Worm (Caenorhabditis elegans): ENCODE measurements around the gene bath-15.

bath-15 gene

ce11 chrIII:7788410-7788809, 12.6 kb upstream of the bath-15 start:
- TF ChIP-seq tbp1 (GFP tag; optimal IDR thresholded peaks at IDR 0.05) (no peak), snpc-3.4 (tag; optimal IDR thresholded peaks at IDR 0.05) (no peak), ets-4 (GFP tag; optimal IDR thresholded peaks at IDR 0.05) (no peak), sea-2 (GFP tag; IDR thresholded peaks at IDR 0.05) (no peak), ama-1 (optimal IDR thresholded peaks at IDR 0.05) (no peak), ama-1 (GFP tag; optimal IDR thresholded peaks at IDR 0.05) (no peak), lin-40 (tag; optimal IDR thresholded peaks at IDR 0.05) (no peak), nfya-1 (tag; optimal IDR thresholded peaks at IDR 0.05; ENCODE audit: borderline replicate concordance, insufficient read depth) (no peak), die-1 (tag; optimal IDR thresholded peaks at IDR 0.05) (no peak), akir-1 (GFP tag; optimal IDR thresholded peaks at IDR 0.05) (no peak), madf-10 (tag; optimal IDR thresholded peaks at IDR 0.05) (no peak), unc-130 (GFP tag; optimal IDR thresholded peaks at IDR 0.05) (no peak), cebp-1 (GFP tag; IDR thresholded peaks at IDR 0.05) (no peak), cebp-1 (tag; optimal IDR thresholded peaks at IDR 0.05) (no peak), nfya-2 (GFP tag; IDR thresholded peaks at IDR 0.05) (no peak), snpc-1.1 (tag; optimal IDR thresholded peaks at IDR 0.05; ENCODE audit: insufficient read depth) (no peak), gei-17 (GFP tag; optimal IDR thresholded peaks at IDR 0.05) (no peak), madf-3 (GFP tag; IDR thresholded peaks at IDR 0.05) (no peak), sdz-38 (tag; optimal IDR thresholded peaks at IDR 0.05) (no peak), egl-18 (GFP tag; IDR thresholded peaks at IDR 0.05) (no peak), athp-1 (tag; optimal IDR thresholded peaks at IDR 0.05) (no peak)

DNA sequence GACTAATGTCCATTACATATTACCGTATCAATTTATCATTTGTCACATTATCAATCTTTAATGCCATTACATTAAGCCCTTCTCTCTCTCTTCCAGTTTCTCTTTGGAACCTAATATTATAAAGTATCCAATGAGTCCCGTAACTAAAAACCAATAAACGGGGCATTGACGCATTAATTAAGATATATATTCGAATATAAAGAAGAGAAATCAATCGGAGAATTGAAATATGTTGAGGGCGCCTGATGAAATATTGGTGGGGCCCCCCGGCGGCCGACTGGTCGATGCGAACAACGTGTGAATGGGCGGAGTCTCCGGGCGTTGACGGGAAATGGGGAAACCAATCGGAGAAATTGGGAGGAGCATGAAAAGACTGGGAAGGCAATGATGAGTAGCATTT, 8.4 kb upstream of the bath-15 start:
- TF ChIP-seq hsf-1 (GFP tag; IDR thresholded peaks at IDR 0.05) (no peak), ztf-6 (GFP tag; IDR thresholded peaks at IDR 0.05) (no peak), ztf-26 (tag; optimal IDR thresholded peaks at IDR 0.05) (no peak), bed-2 (GFP tag; IDR thresholded peaks at IDR 0.05) (no peak), F23B12.7 (tag; optimal IDR thresholded peaks at IDR 0.05; ENCODE audit: insufficient read depth) (no peak), ztf-22 (GFP tag; optimal IDR thresholded peaks at IDR 0.05) (no peak), mel-28 (tag; optimal IDR thresholded peaks at IDR 0.05; ENCODE audit: borderline replicate concordance) (no peak), attf-6 (GFP tag; IDR thresholded peaks at IDR 0.05) (no peak)

ce11 chrIII:7783354-7783753, 7.5 kb upstream of the bath-15 start, which contains the start of gene mab-5:
mab-5 (minus strand) TSS chrIII:7783454.
- TF ChIP-seq snpc-1.3 (tag; optimal IDR thresholded peaks at IDR 0.05; ENCODE audit: insufficient read depth) (no peak), egrh-3 (GFP tag; IDR thresholded peaks at IDR 0.05) (no peak), attf-6 (GFP tag; IDR thresholded peaks at IDR 0.05) (no peak), Y53F4B.3 (GFP tag; IDR thresholded peaks at IDR 0.05) (no peak), mxl-1 (tag; optimal IDR thresholded peaks at IDR 0.05) (no peak), rcor-1 (GFP tag; IDR thresholded peaks at IDR 0.05) (no peak), lin-26 (GFP tag; IDR thresholded peaks at IDR 0.05) (no peak), tbx-9 (tag; optimal IDR thresholded peaks at IDR 0.05; ENCODE audit: borderline replicate concordance) (no peak), madf-8 (GFP tag; conservative IDR thresholded peaks at IDR 0.05) (no peak), Y95B8A.8 (GFP tag; IDR thresholded peaks at IDR 0.05) (no peak), F55B11.4 (tag; optimal IDR thresholded peaks at IDR 0.05; ENCODE audit: borderline replicate concordance, insufficient read depth) (no peak), Y67H2A.10 (GFP tag; conservative IDR thresholded peaks at IDR 0.05) (no peak)

All from whole organism, young adult.